Worm (Caenorhabditis elegans) whole organism, young adult: ENCODE results near the gene cogc-4.

Experiments
- B0019.2 ChIP-seq: fragments of 200-800 bp; sonication (Bioruptor generic); conservative IDR thresholded peaks from 2 replicates; pipeline ENCODE4 v1.3.6; 2022; ENCODE audit warnings: missing genetic modification reagents, missing genetic modification characterization, missing compliant biosample characterization
- B0261.1 ChIP-seq: sonication (generic microtip); optimal IDR thresholded peaks from 2 replicates; lab custom pipeline; 2016; ENCODE audit warnings: mild to moderate bottlenecking, missing genetic modification characterization, moderate library complexity, missing compliant biosample characterization
- B0336.3 ChIP-seq: fragments of 200-800 bp; sonication (Bioruptor generic); IDR thresholded peaks from 2 replicates; pipeline ENCODE4 v1.3.6; 2022; ENCODE audit warnings: missing genetic modification characterization, missing compliant biosample characterization
- C06A6.2 ChIP-seq: fragments of 200-800 bp; sonication (Bioruptor generic); conservative IDR thresholded peaks from 2 replicates; pipeline ENCODE4 v1.3.6; 2022; ENCODE audit warnings: missing genetic modification characterization, missing compliant biosample characterization
- C17E4.6 ChIP-seq: fragments of 200-800 bp; sonication (Bioruptor generic); IDR thresholded peaks from 2 replicates; pipeline ENCODE4 v1.3.6; 2022; ENCODE audit warnings: missing genetic modification reagents, missing genetic modification characterization, missing compliant biosample characterization
- F22D6.2 ChIP-seq: sonication (generic microtip); optimal IDR thresholded peaks from 2 replicates; lab custom pipeline; 2016; ENCODE audit warnings: mild to moderate bottlenecking, missing genetic modification characterization, missing compliant biosample characterization
- F33H1.4 ChIP-seq: fragments of 200-800 bp; sonication (Bioruptor generic); IDR thresholded peaks from 2 replicates; pipeline ENCODE4 v1.3.6; 2022; ENCODE audit warnings: missing genetic modification reagents, missing genetic modification characterization, missing compliant biosample characterization
- F49E8.2 ChIP-seq: sonication (generic microtip); optimal IDR thresholded peaks from 3 replicates; lab custom pipeline; 2017; ENCODE audit warnings: missing genetic modification characterization, mild to moderate bottlenecking, missing compliant biosample characterization, antibody characterized with exemption, moderate library complexity; ENCODE audit not compliant: insufficient read depth
- F55B11.4 ChIP-seq: sonication (generic microtip); optimal IDR thresholded peaks from 2 replicates; lab custom pipeline; 2016; ENCODE audit warnings: missing compliant biosample characterization, missing genetic modification characterization, borderline replicate concordance; ENCODE audit not compliant: insufficient read depth
- F57C9.4 ChIP-seq: sonication (generic microtip); optimal IDR thresholded peaks from 2 replicates; lab custom pipeline; 2017; ENCODE audit warnings: mild to moderate bottlenecking, missing genetic modification characterization, missing compliant biosample characterization
- T26A5.8 ChIP-seq: sonication (generic microtip); optimal IDR thresholded peaks from 2 replicates; lab custom pipeline; 2016; ENCODE audit warnings: missing genetic modification characterization, missing compliant biosample characterization
- Y79H2A.3 ChIP-seq: fragments of 200-800 bp; sonication (Bioruptor generic); conservative IDR thresholded peaks from 2 replicates; pipeline ENCODE4 v1.3.6; 2022; ENCODE audit warnings: missing genetic modification reagents, missing genetic modification characterization, missing compliant biosample characterization
- ama-1 ChIP-seq, 3 experiments: fragments of 150-350 bp in 1 of 3; sonication (generic microtip) in 2 of 3; optimal IDR thresholded peaks; 2 replicates each; lab custom pipeline; 2014 to 2018; ENCODE audit warnings: missing biosample characterization in 2 of 3, missing genetic modification characterization in 2 of 3, missing genetic modification reagents in 2 of 3
- aptf-3 ChIP-seq: fragments of 200-800 bp; sonication (Bioruptor generic); IDR thresholded peaks from 2 replicates; pipeline ENCODE4 v1.3.6; 2022; ENCODE audit warnings: missing genetic modification characterization, missing compliant biosample characterization
- attf-5 ChIP-seq: fragments of 200-800 bp; sonication (Bioruptor generic); optimal IDR thresholded peaks from 2 replicates; lab custom pipeline; 2018; ENCODE audit warnings: mild to moderate bottlenecking, missing genetic modification characterization, missing compliant biosample characterization
- bed-1 ChIP-seq: fragments of 200-800 bp; sonication (Bioruptor generic); IDR thresholded peaks from 2 replicates; pipeline ENCODE4 v1.3.6; 2022; ENCODE audit warnings: missing genetic modification reagents, missing genetic modification characterization, missing compliant biosample characterization
- cebp-1 ChIP-seq, 2 experiments: fragments of 200-800 bp in 1 of 2; sonication (Bioruptor generic) in 1 of 2; sonication (generic microtip) in 1 of 2; IDR thresholded peaks in 1 of 2; optimal IDR thresholded peaks in 1 of 2; 2 replicates each; pipeline versions ENCODE4 v1.3.6 to Lab custom; 2017 to 2022; ENCODE audit warnings: missing compliant biosample characterization in 2 of 2, missing genetic modification characterization in 2 of 2, mild to moderate bottlenecking in 1 of 2, missing genetic modification reagents in 1 of 2, moderate library complexity in 1 of 2
- ceh-27 ChIP-seq: fragments of 200-800 bp; sonication (Bioruptor generic); optimal IDR thresholded peaks from 2 replicates; lab custom pipeline; 2018; ENCODE audit warnings: mild to moderate bottlenecking, missing genetic modification characterization, moderate library complexity, missing compliant biosample characterization
- efl-1 ChIP-seq: fragments of 150-350 bp; optimal IDR thresholded peaks from 2 replicates; lab custom pipeline; 2014; ENCODE audit warnings: missing biosample characterization, missing genetic modification reagents, missing genetic modification characterization
- gei-17 ChIP-seq: fragments of 200-800 bp; sonication (Bioruptor generic); optimal IDR thresholded peaks from 2 replicates; lab custom pipeline; 2018; ENCODE audit warnings: mild to moderate bottlenecking, missing genetic modification characterization, missing compliant biosample characterization
- lag-1 ChIP-seq: fragments of 200-800 bp; sonication (Bioruptor generic); IDR thresholded peaks from 2 replicates; pipeline ENCODE4 v1.3.6; 2022; ENCODE audit warnings: missing genetic modification reagents, missing genetic modification characterization, missing compliant biosample characterization
- lin-54 ChIP-seq: fragments of 200-800 bp; sonication (Bioruptor generic); optimal IDR thresholded peaks from 2 replicates; lab custom pipeline; 2018; ENCODE audit warnings: mild to moderate bottlenecking, missing genetic modification characterization, missing compliant biosample characterization
- lsl-1 ChIP-seq: fragments of 200-800 bp; sonication (Bioruptor generic); optimal IDR thresholded peaks from 2 replicates; lab custom pipeline; 2018; ENCODE audit warnings: mild to moderate bottlenecking, missing genetic modification characterization, moderate library complexity, missing compliant biosample characterization
- madf-6 ChIP-seq: fragments of 200-800 bp; sonication (Bioruptor generic); IDR thresholded peaks from 2 replicates; pipeline ENCODE4 v1.3.6; 2022; ENCODE audit warnings: missing genetic modification reagents, missing genetic modification characterization, missing compliant biosample characterization
- mcd-1 ChIP-seq: fragments of 200-800 bp; sonication (Bioruptor generic); IDR thresholded peaks from 2 replicates; pipeline ENCODE4 v1.3.6; 2022; ENCODE audit warnings: missing genetic modification reagents, missing genetic modification characterization, missing compliant biosample characterization
- mel-28 ChIP-seq: sonication (generic microtip); optimal IDR thresholded peaks from 2 replicates; lab custom pipeline; 2016; ENCODE audit warnings: borderline replicate concordance, mild to moderate bottlenecking, missing genetic modification characterization, missing compliant biosample characterization
- nhr-120 ChIP-seq: fragments of 200-800 bp; sonication (Bioruptor generic); IDR thresholded peaks from 2 replicates; pipeline ENCODE4 v1.3.6; 2022; ENCODE audit warnings: missing genetic modification characterization, missing compliant biosample characterization
- pha-4 ChIP-seq: fragments of 150-350 bp; sonication (generic microtip); optimal IDR thresholded peaks from 2 replicates; lab custom pipeline; 2014; ENCODE audit warnings: missing biosample characterization, missing genetic modification reagents, missing genetic modification characterization
- rpc-1 ChIP-seq, 2 experiments: fragments of 150-350 bp in 1 of 2; sonication (generic microtip) in 1 of 2; optimal IDR thresholded peaks; 2 replicates each; lab custom pipeline; 2014 to 2018; ENCODE audit warnings: missing biosample characterization in 1 of 2, missing genetic modification characterization in 1 of 2, missing genetic modification reagents in 1 of 2, missing genotype in 1 of 2
- snpc-3.4 ChIP-seq: sonication (generic microtip); optimal IDR thresholded peaks from 2 replicates; lab custom pipeline; 2017; ENCODE audit warnings: missing genetic modification characterization, mild to moderate bottlenecking, missing compliant biosample characterization, antibody characterized with exemption, moderate library complexity, missing genotype, missing genetic modification reagents
- tbp1 ChIP-seq: fragments of 200-800 bp; sonication (Bioruptor generic); optimal IDR thresholded peaks from 2 replicates; lab custom pipeline; 2018; ENCODE audit warnings: mild to moderate bottlenecking, missing genetic modification characterization, missing compliant biosample characterization
- tlf-1 ChIP-seq: fragments of 200-800 bp; sonication (Bioruptor generic); optimal IDR thresholded peaks from 2 replicates; lab custom pipeline; 2018; ENCODE audit warnings: mild to moderate bottlenecking, missing genetic modification characterization, missing compliant biosample characterization
- ztf-22 ChIP-seq: fragments of 200-800 bp; sonication (Bioruptor generic); optimal IDR thresholded peaks from 2 replicates; lab custom pipeline; 2018; ENCODE audit warnings: mild to moderate bottlenecking, missing genetic modification characterization, moderate library complexity, missing compliant biosample characterization
- ztf-26 ChIP-seq: sonication (generic microtip); optimal IDR thresholded peaks from 2 replicates; lab custom pipeline; 2017; ENCODE audit warnings: missing genetic modification characterization, missing compliant biosample characterization

The cogc-4 gene

ce11 chrII:1357262-1357661, 46.0 kb upstream of the cogc-4 start:
- TF ChIP-seq attf-5 (GFP tag; lab: Kevin White, UChicago) (no peak), C17E4.6 (GFP tag; lab: Robert Waterston, UW) (no peak), ztf-26 (no peak), T26A5.8 (tag; lab: Kevin White, UChicago) (no peak), F22D6.2 (tag; lab: Kevin White, UChicago) (no peak), F33H1.4 (GFP tag; lab: Robert Waterston, UW) (no peak), F57C9.4 (tag; lab: Kevin White, UChicago) (no peak), aptf-3 (GFP tag; lab: Robert Waterston, UW) (no peak), F55B11.4 (no peak)

DNA sequence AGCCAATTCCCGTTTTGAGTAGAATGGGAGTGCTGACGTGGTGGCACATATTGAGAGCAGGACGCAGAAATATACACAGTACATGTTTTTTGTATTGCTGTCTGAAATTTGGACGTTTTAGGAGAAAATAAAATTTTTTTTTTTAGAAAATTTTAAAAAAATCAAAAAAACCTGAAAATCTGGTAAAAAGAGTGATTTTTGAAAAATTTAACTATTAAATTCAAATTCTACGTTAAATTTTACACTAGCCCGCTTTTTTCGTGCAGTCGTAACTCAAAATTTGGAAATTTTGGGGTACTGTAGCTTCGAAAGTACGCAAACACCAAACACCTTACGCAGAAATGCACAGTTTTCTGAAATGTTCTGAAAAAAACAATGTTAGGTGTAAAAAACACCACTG, 45.3 kb upstream of the cogc-4 start, which contains the start of gene C13A10.2:
Gene C13A10.2, minus strand, starts transcription at position 101 of the 400 bp plus-strand sequence.
- peak; percentile 28 for TF ChIP-seq lsl-1 (GFP tag; lab: Kevin White, UChicago)
- no peak for TF ChIP-seq tlf-1 (GFP tag; lab: Kevin White, UChicago)

DNA sequence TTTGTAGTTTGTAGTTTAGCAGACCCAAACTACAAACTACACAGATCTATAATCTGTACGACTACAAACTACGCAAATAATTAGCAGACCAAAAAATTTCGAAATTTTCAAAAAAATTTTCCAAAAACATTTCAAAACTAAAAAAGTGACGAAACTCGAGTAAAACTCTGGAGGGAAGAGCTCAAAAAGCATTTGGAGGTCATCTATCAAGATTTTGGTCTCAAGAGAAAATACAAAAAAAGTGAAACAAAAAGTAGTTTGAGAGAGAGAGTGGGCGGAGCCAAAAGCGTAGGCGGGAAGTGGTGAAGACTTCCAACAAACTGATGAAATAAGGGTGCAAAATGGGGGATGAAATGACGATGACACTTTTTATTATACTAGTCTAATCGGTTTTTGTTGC, 43.0 kb upstream of the cogc-4 start:
- no peak for TF ChIP-seq C06A6.2 (GFP tag; lab: Robert Waterston, UW)

DNA sequence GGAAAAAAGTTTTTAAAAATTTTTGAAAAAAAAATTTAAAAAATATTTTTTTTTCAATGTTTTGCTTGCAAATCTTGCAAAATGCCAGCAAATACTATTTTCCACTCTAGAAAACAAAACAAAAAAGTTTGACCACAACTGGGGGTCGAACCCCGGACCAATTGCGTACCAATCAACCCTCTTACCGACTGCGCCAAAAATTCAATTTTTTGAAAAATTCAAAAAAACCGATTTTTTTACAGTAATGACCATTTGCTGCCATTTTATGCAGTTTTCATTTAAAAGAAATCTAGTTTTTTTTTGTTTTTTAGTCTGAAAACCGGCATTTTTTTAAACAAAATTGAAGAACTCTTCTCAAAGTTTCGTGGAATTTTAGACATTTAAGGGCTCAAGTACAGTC, 40.8 kb upstream of the cogc-4 start:
- no peak for TF ChIP-seq C17E4.6 (GFP tag; lab: Robert Waterston, UW)
- no peak for TF ChIP-seq ama-1 (optimal IDR thresholded peaks at IDR 0.05; lab: Kevin White, UChicago)
- TF ChIP-seq ama-1 (GFP tag; optimal IDR thresholded peaks at IDR 0.05; lab: Kevin White, UChicago): no peak
- TF ChIP-seq pha-4 (tag; lab: Kevin White, UChicago): no peak
- peak; percentile 51 for TF ChIP-seq tbp1 (GFP tag; lab: Kevin White, UChicago)
- no peak for TF ChIP-seq lag-1 (GFP tag; lab: Robert Waterston, UW)
- no peak for TF ChIP-seq gei-17 (GFP tag; lab: Kevin White, UChicago)
- no peak for TF ChIP-seq Y79H2A.3 (GFP tag; lab: Robert Waterston, UW)
- peak; percentile 26 for TF ChIP-seq rpc-1 (optimal IDR thresholded peaks at IDR 0.05; lab: Kevin White, UChicago)
- TF ChIP-seq rpc-1 (tag; optimal IDR thresholded peaks at IDR 0.05; lab: Kevin White, UChicago): peak; percentile 60

DNA sequence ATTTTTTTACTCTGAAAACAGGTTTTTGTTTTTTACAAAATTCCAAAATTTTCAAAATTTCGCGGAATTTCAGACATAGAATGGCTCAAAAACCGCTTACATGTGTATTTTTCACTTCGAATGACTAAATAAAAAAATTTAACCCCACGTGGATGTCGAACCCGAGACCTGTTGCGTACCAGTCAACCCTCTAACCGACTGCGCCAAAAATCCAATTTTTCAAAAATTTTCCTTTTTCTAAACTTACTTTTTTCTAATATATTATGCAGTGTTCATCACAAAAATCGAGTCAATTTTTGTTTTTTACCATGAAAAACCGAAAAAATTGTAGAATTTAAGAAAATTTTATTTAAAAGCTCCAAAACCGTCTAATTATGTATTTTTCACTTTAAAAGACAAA, 37.3 kb upstream of the cogc-4 start:
- TF ChIP-seq tbp1 (GFP tag; lab: Kevin White, UChicago): peak; percentile 69
- no peak for TF ChIP-seq ceh-27 (GFP tag; lab: Kevin White, UChicago)
- peak; percentile 29 for TF ChIP-seq B0261.1 (tag; lab: Kevin White, UChicago)
- TF ChIP-seq rpc-1 (optimal IDR thresholded peaks at IDR 0.05; lab: Kevin White, UChicago): peak; percentile 19
- peak; percentile 61 for TF ChIP-seq rpc-1 (tag; optimal IDR thresholded peaks at IDR 0.05; lab: Kevin White, UChicago)

DNA sequence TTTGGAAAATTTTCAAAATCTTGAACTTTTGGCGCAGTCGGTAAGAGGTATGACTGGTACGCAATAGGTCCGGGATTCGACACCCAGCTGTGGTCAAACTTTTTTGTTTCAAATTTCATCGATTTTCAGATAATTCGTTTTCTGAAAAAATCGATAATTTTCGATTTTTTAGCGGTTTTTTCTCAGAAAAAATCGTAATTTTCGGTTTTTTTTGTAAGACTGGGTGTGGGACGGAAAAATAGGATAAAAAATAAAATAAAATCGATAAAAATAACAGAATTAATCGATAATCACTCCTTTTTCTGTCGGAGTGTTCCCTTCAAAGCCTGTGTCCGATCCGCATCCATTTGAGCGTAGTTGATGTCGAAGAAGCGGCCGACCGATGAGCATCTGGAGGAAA, 34.5 kb upstream of the cogc-4 start:
- TF ChIP-seq B0336.3: no peak
- TF ChIP-seq madf-6 (GFP tag; lab: Robert Waterston, UW): no peak
- TF ChIP-seq bed-1: no peak
- TF ChIP-seq snpc-3.4 (tag; lab: Kevin White, UChicago): no peak
- no peak for TF ChIP-seq ztf-22 (GFP tag; lab: Kevin White, UChicago)
- no peak for TF ChIP-seq rpc-1 (optimal IDR thresholded peaks at IDR 0.05; lab: Kevin White, UChicago)
- TF ChIP-seq rpc-1 (tag; optimal IDR thresholded peaks at IDR 0.05; lab: Kevin White, UChicago): peak; percentile 4
- TF ChIP-seq mel-28 (tag; lab: Kevin White, UChicago): no peak

ce11 chrII:1369322-1369721, 33.9 kb upstream of the cogc-4 start:
- no peak for TF ChIP-seq nhr-120 (GFP tag; lab: Robert Waterston, UW)
- no peak for TF ChIP-seq F55B11.4
- peak; percentile 33 for TF ChIP-seq efl-1 (GFP tag; lab: Kevin White, UChicago)
- peak; percentile 46 for TF ChIP-seq lsl-1 (GFP tag; lab: Kevin White, UChicago)
- TF ChIP-seq cebp-1 (GFP tag; IDR thresholded peaks at IDR 0.05; lab: Robert Waterston, UW): no peak
- TF ChIP-seq cebp-1 (tag; optimal IDR thresholded peaks at IDR 0.05; lab: Kevin White, UChicago): no peak
- no peak for TF ChIP-seq bed-1
- no peak for TF ChIP-seq B0019.2
- peak; percentile 57 for TF ChIP-seq lin-54
- peak; percentile 26 for TF ChIP-seq F49E8.2 (tag; lab: Kevin White, UChicago)
- TF ChIP-seq mcd-1 (GFP tag; lab: Robert Waterston, UW): peak; percentile 83
